Fruit fly (Drosophila melanogaster): ENCODE measurements around the gene Tspo.

dm6 chr2L:543799-544198 lies 15.6 kb upstream of the Tspo start:
- TF ChIP-seq CG8319 (GFP tag; optimal IDR thresholded peaks at IDR 0.05) (no peak), CG6276 (GFP tag; optimal IDR thresholded peaks at IDR 0.05) (no peak), CG6854 (GFP tag; optimal IDR thresholded peaks at IDR 0.05) (no peak), CG11762 (GFP tag; optimal IDR thresholded peaks at IDR 0.05; ENCODE audit: insufficient read depth) (no peak), Hr39 (GFP tag; optimal IDR thresholded peaks at IDR 0.05) (no peak), CG6808 (GFP tag; optimal IDR thresholded peaks at IDR 0.05) (no peak), dac (GFP tag; optimal IDR thresholded peaks at IDR 0.05) (no peak), svp (GFP tag) (no peak), topi (GFP tag; optimal IDR thresholded peaks at IDR 0.05) (no peak)
